Worm (Caenorhabditis elegans): ENCODE data around the gene Y113G7B.28.

DNA sequence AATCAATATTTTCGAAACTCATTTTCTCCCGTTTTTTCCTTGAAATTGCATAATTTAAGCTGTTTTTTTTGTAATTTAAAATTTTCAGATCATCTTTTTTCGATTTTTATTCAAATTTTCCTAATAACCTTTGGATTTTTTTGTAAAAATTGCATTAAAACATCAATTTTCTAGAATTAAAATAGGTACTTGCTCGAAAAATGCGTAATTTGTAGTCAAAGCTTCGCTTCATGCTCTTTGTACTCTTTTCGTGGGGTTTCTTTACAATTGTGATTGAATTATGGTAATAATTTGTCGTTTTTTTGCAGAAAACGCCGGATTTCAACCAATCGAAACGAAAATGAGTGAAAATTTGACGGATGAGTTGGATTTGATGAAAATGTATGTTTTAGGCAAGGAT is 3.2 kb downstream of the Y113G7B.28 start, which contains the start of gene fog-2:
- TF ChIP-seq ztf-7 (tag; optimal IDR thresholded peaks at IDR 0.05): no peak
- TF ChIP-seq madf-5 (GFP tag; IDR thresholded peaks at IDR 0.05): no peak

Measured in whole organism, L4 larva.